Worm (Caenorhabditis elegans): ENCODE results near the gene cpg-8.

DNA sequence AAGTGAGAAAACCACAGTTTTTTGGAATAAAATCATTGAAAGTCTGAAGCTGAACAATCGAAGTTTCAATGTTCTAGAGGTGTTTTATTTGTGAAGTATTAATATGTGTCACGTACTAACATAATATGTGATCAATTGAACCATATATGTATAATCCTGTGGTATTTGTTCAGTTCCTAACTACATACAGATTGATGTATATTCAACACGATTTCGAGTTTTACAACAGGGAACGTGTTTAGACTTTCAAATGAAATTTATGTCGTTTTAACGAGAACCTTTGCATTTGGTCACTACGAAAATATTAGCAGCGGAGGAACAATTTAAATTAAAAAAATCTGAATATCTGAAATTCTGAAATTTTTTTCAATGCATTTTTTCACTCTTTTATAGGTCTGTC lies 17.7 kb downstream of the cpg-8 start, which contains the start of gene K03B4.8:
- TF ChIP-seq ceh-83 (GFP tag; optimal IDR thresholded peaks at IDR 0.05) (no peak), drap-1 (GFP tag; optimal IDR thresholded peaks at IDR 0.05) (no peak), nhr-12 (tag; optimal IDR thresholded peaks at IDR 0.05) (no peak), mep-1 (tag; optimal IDR thresholded peaks at IDR 0.05) (no peak), ztf-11 (tag; optimal IDR thresholded peaks at IDR 0.05) (no peak), blmp-1 (tag; optimal IDR thresholded peaks at IDR 0.05) (no peak), nhr-2 (tag; optimal IDR thresholded peaks at IDR 0.05) (no peak), hlh-1 (tag; optimal IDR thresholded peaks at IDR 0.05) (no peak), elt-1 (tag; optimal IDR thresholded peaks at IDR 0.05; ENCODE audit: borderline replicate concordance, insufficient read depth) (no peak), lin-13 (tag; optimal IDR thresholded peaks at IDR 0.05) (no peak), sptf-1 (tag; optimal IDR thresholded peaks at IDR 0.05) (no peak), ces-1 (GFP tag; optimal IDR thresholded peaks at IDR 0.05) (no peak), pha-4 (tag; optimal IDR thresholded peaks at IDR 0.05) (no peak), mls-2 (tag; optimal IDR thresholded peaks at IDR 0.05) (no peak)
